Fruit fly (Drosophila melanogaster) Kc167 (cell line): ENCODE measurements around the gene CG5861.

Experiments used
- Myc ChIP-seq: fragments of >200 bp; optimal IDR thresholded peaks from 2 replicates; lab custom pipeline; 2017; ENCODE audit warnings: missing external identifiers
- Sin3A ChIP-seq: fragments of >200 bp; optimal IDR thresholded peaks from 2 replicates; lab custom pipeline; 2018; ENCODE audit warnings: missing external identifiers
- h ChIP-seq: fragments of >200 bp; optimal IDR thresholded peaks from 3 replicates; lab custom pipeline; 2018; ENCODE audit warnings: missing external identifiers
- insv ChIP-seq: fragments of >200 bp; optimal IDR thresholded peaks from 3 replicates; lab custom pipeline; 2018; ENCODE audit warnings: missing external identifiers
- psq ChIP-seq: fragments of >200 bp; optimal IDR thresholded peaks from 2 replicates; lab custom pipeline; 2017; ENCODE audit warnings: missing external identifiers
- ttk ChIP-seq: sonication (Bioruptor generic); optimal IDR thresholded peaks from 2 replicates; lab custom pipeline; 2017; ENCODE audit warnings: missing external identifiers

DNA sequence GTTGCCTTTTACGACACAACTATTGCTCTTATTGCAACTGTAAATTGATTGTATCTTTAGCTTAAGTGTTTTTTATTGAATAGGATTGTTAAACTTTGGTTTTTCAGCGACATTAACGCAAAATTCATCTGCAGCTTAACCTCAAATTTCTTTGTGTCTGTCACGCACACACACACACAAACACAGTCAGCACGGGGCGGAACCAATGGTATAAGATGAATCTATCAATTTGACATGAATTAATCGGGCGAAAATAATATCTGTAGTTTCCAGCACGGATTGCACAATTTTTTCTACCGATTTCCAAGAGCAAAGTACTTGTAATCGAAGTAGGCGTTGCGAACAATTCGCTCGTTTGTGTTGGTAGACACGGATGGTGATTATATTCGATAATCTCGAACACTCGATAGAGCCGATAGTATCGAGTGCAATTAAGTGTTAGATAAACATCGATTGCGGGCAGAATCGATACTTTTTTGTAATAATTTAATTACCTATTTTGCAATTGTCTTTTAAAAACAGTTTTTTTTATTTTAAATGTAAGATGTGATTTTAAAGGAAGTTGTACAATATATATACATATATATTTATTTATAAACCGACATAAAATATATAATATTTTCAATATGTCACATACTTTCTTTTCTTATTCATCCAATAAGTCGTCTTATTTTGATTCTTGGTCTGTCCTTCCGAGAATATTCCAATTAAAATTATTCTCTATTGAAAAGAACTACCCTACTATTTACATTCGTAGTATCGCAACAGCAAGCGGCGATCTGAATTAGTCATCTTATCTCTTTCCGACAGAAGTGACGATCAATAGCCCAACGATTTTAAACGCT, 49.6 kb downstream of the CG5861 start, which contains the start of the genes PRL-1 and EndoGI:
- TF ChIP-seq psq (lab: Kevin White, UChicago), result peak; percentile 84
- no peak for TF ChIP-seq insv (lab: Kevin White, UChicago)
- TF ChIP-seq Myc, result no peak
- TF ChIP-seq h (lab: Kevin White, UChicago), result no peak
- TF ChIP-seq ttk (lab: Kevin White, UChicago), result no peak
- no peak for TF ChIP-seq Sin3A (lab: Kevin White, UChicago)
